Worm (Caenorhabditis elegans): Measurements from ENCODE around the gene T19E7.6.

- TF ChIP-seq ZK185.1 (tag; optimal IDR thresholded peaks at IDR 0.05; ENCODE audit: poor library complexity, severe bottlenecking) (no peak), lin-35 (GFP tag; optimal IDR thresholded peaks at IDR 0.05) (no peak), ama-1 (optimal IDR thresholded peaks at IDR 0.05) (no peak), ama-1 (GFP tag; optimal IDR thresholded peaks at IDR 0.05) (no peak), snpc-4 (GFP tag; optimal IDR thresholded peaks at IDR 0.05) (no peak), snpc-4 (tag; optimal IDR thresholded peaks at IDR 0.05) (no peak), madf-3 (GFP tag; IDR thresholded peaks at IDR 0.05) (no peak), rpc-1 (optimal IDR thresholded peaks at IDR 0.05) (no peak), rpc-1 (tag; optimal IDR thresholded peaks at IDR 0.05) (no peak), ceh-100 (GFP tag; IDR thresholded peaks at IDR 0.05) (no peak), zfh-2 (GFP tag; conservative IDR thresholded peaks at IDR 0.05) (no peak), sea-2 (GFP tag; IDR thresholded peaks at IDR 0.05) (no peak), hmg-1.2 (GFP tag; IDR thresholded peaks at IDR 0.05) (no peak), F49E8.2 (tag; optimal IDR thresholded peaks at IDR 0.05; ENCODE audit: insufficient read depth) (no peak), B0261.1 (tag; optimal IDR thresholded peaks at IDR 0.05) (no peak), let-526 (GFP tag; IDR thresholded peaks at IDR 0.05) (no peak)
These were observed 36.8 kb downstream of the T19E7.6 start for ce11 chrIV:5632536-5632935.

All from whole organism, young adult.